Worm (Caenorhabditis elegans): ENCODE results near the gene Y17G7B.23.

Gene Y17G7B.23

DNA sequence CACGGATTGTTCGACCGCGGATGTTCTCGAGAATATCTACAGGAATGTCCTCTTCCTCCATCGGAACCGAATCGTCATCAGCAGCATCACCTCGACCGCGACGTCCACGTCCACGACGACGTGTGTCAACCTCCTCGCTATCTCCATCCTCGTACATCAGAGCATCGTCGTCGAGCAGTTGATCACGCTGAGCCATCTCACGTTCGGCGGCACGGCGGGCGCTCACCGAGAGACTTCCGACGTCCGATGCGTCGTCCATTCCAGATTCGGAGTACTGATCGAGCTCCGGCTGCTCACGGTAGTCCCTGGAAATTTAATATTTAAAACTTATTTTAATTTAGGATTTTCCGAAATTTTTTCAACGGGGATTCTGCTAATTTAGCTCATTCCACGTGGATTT is 7.0 kb downstream of the Y17G7B.23 start:
- TF ChIP-seq elt-4 (tag; optimal IDR thresholded peaks at IDR 0.05), result no peak
- TF ChIP-seq K02D7.2 (tag; optimal IDR thresholded peaks at IDR 0.05), result no peak
- TF ChIP-seq syd-9 (tag; optimal IDR thresholded peaks at IDR 0.05), result no peak
- no peak for TF ChIP-seq nfya-1 (tag; optimal IDR thresholded peaks at IDR 0.05)
- TF ChIP-seq fkh-10 (GFP tag; optimal IDR thresholded peaks at IDR 0.05), result no peak
- TF ChIP-seq pros-1 (tag; optimal IDR thresholded peaks at IDR 0.05), result no peak
- TF ChIP-seq pax-1 (tag; optimal IDR thresholded peaks at IDR 0.05), result no peak
- TF ChIP-seq K09A11.1 (tag; optimal IDR thresholded peaks at IDR 0.05; ENCODE audit: insufficient read depth), result no peak
- no peak for TF ChIP-seq C08G9.2 (tag; optimal IDR thresholded peaks at IDR 0.05)
- TF ChIP-seq hlh-15 (tag; optimal IDR thresholded peaks at IDR 0.05), result no peak
- no peak for TF ChIP-seq sox-4 (tag; optimal IDR thresholded peaks at IDR 0.05)
- no peak for TF ChIP-seq hlh-13 (GFP tag; optimal IDR thresholded peaks at IDR 0.05)
- no peak for TF ChIP-seq ets-4 (tag; optimal IDR thresholded peaks at IDR 0.05)
- no peak for TF ChIP-seq nhr-11 (tag; optimal IDR thresholded peaks at IDR 0.05)
- TF ChIP-seq lim-6 (tag; optimal IDR thresholded peaks at IDR 0.05), result no peak
- TF ChIP-seq sox-2 (GFP tag; IDR thresholded peaks at IDR 0.05), result no peak
- no peak for TF ChIP-seq zip-5 (tag; optimal IDR thresholded peaks at IDR 0.05)
- TF ChIP-seq ama-1 (optimal IDR thresholded peaks at IDR 0.05), result no peak

- TF ChIP-seq ceh-9 (tag; optimal IDR thresholded peaks at IDR 0.05), result no peak
- TF ChIP-seq ets-4 (tag; optimal IDR thresholded peaks at IDR 0.05), result no peak
- TF ChIP-seq pros-1 (tag; optimal IDR thresholded peaks at IDR 0.05), result no peak
- no peak for TF ChIP-seq unc-3 (GFP tag; conservative IDR thresholded peaks at IDR 0.05)
- TF ChIP-seq unc-3 (tag; optimal IDR thresholded peaks at IDR 0.05), result no peak
- TF ChIP-seq odd-2 (tag; optimal IDR thresholded peaks at IDR 0.05), result no peak
- TF ChIP-seq fax-1 (tag; optimal IDR thresholded peaks at IDR 0.05), result no peak
- no peak for TF ChIP-seq gmeb-2 (tag; optimal IDR thresholded peaks at IDR 0.05)
- peak; percentile 17 for TF ChIP-seq nfya-1 (tag; optimal IDR thresholded peaks at IDR 0.05)
- no peak for TF ChIP-seq tbx-2 (tag; optimal IDR thresholded peaks at IDR 0.05)
- TF ChIP-seq mec-3 (tag; optimal IDR thresholded peaks at IDR 0.05; ENCODE audit: borderline replicate concordance), result no peak
- no peak for TF ChIP-seq nhr-11 (tag; optimal IDR thresholded peaks at IDR 0.05)
- TF ChIP-seq elt-2 (tag; optimal IDR thresholded peaks at IDR 0.05), result peak; percentile 10
- TF ChIP-seq che-1 (tag; optimal IDR thresholded peaks at IDR 0.05), result no peak
Measured at ce11 chrII:12006575-12007098, 7.6 kb downstream of the Y17G7B.23 start, which contains the start of gene mcm-2. Gene mcm-2 (minus strand): TSS chrII:12006625.

ce11 chrII:12008772-12009171 is 9.8 kb downstream of the Y17G7B.23 start, which contains the start of gene glb-29:
Gene glb-29 (plus strand): TSS chrII:12009072.
- TF ChIP-seq pros-1 (tag; optimal IDR thresholded peaks at IDR 0.05) (no peak), ref-2 (tag; optimal IDR thresholded peaks at IDR 0.05) (no peak), ceh-34 (tag; optimal IDR thresholded peaks at IDR 0.05) (no peak), ttx-3 (tag; optimal IDR thresholded peaks at IDR 0.05) (no peak), pqm-1 (tag; optimal IDR thresholded peaks at IDR 0.05) (no peak), F13H6.1 (tag; optimal IDR thresholded peaks at IDR 0.05) (no peak), rnt-1 (tag; optimal IDR thresholded peaks at IDR 0.05) (no peak), lim-6 (tag; optimal IDR thresholded peaks at IDR 0.05) (no peak), hlh-6 (tag; optimal IDR thresholded peaks at IDR 0.05) (no peak)

DNA sequence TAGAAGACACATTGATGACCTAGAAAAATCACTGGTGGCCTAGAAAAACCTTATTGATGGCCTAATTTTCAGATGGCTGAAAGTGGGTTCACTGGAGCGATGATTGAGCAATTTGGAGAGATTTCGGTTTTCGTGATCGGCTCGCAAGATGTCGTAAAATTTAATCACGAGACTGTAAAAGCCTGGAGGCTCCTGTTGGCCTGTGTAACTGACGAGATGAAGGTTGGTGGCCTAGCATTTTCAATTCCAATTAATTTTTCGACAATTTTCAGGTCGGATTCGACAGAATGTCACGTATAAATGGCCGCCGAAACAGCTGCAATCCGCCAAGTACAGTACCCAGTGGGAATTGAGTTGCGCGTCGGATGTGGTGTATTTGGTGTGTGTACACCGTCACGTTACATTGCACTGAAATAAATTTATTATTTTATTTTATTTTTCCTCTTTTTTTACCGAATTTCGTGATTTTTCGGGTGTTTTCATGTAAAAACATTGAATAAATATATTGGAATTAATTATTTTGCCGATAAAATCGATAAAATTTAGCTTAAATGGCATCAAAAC is 24.4 kb downstream of the Y17G7B.23 start, which contains the start of gene Y17G7B.12:
Gene Y17G7B.12 (plus strand): TSS at position 547 of the 564 bp plus-strand sequence.
- TF ChIP-seq ref-2 (tag; optimal IDR thresholded peaks at IDR 0.05) (no peak), hlh-30 (tag; optimal IDR thresholded peaks at IDR 0.05; ENCODE audit: insufficient read depth) (peak; percentile 28), ahr-1 (tag; optimal IDR thresholded peaks at IDR 0.05) (no peak), ceh-31 (tag; optimal IDR thresholded peaks at IDR 0.05) (no peak)

All from whole organism, late embryonic.